Fruit fly (Drosophila melanogaster): ENCODE measurements around the gene ush.

The ush gene

DNA sequence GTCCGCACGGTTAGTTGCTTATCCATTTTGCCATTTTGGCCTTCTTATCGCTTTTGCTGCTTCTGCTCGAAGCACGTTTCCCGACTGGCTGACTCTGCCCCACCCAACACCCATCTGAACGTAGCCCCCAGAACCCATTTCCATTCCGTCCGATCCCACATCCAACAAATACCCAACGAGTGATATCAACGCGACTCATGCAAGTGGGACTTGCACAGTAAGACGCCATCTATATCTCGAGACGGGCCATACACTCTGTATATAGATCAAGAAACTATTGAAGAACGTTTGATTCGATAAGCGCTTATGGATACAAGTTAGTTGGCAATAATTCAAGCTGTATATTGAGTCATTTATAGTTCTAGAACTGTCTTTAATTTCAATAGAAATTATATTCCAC is 16.2 kb downstream of the ush start:
- TF ChIP-seq psq (optimal IDR thresholded peaks at IDR 0.05) (no peak), ttk (optimal IDR thresholded peaks at IDR 0.05) (no peak)

DNA sequence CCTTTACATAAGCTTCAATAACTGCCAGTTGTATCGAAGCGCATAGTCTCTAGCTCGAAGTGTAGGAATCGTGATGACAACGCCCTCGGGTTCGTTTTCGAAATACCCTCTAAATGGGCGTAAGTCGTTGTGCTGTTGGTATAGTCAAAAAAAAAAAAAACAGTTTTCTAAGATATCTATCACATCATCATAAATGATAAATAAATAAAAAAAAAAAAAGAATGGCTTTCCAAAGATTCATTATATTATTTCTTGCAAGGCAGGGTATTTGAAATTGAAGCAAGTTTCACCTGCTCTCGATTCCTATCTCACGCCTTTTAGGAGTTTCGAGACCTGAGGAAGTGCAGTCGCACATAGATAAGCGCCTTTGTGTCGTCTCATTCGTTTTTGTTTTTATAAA is 17.3 kb downstream of the ush start:
- TF ChIP-seq psq (optimal IDR thresholded peaks at IDR 0.05) (no peak), Sin3A (optimal IDR thresholded peaks at IDR 0.05) (no peak), ttk (optimal IDR thresholded peaks at IDR 0.05) (no peak), h (optimal IDR thresholded peaks at IDR 0.05) (no peak), insv (optimal IDR thresholded peaks at IDR 0.05) (no peak), Myc (optimal IDR thresholded peaks at IDR 0.05) (no peak)

DNA sequence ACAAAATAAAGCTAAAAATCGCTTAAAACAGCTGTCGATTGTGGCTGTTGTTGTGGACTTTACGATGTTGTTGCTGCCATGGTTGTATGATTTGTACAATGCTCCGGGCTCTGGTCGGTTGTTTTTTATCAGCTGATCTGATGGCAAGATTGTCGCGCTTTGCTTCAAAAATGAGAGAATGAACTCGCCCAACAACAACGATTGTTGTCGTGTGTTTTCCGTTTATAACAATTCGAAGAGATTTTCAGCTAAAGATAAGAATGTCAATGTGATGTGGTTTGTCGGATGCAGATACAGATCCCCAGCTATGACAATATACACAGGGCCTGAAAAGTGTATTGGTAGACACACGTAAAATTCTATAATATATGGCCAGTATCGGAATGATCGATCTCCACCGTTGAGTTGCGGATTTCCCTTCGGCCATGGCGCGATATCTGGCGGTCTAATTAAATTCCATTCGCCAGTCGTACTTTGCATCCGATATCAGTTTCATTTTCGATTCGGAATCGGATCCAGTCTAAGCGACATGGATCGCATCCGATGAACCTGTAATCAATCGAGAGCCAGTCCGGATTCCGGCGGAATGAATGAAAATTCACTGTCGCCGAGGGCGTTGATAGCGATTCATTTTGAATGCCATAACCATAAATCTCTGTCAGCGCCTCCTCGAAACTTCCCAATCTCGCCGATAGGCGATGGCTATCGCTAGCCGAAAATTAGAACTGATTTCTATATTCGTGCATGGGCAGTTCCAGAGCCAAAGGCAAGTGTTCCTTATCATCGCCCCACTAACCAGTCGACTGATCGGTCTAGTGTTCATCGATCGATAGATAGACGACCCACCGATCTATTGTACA is 19.6 kb downstream of the ush start:
- no peak for TF ChIP-seq ttk (optimal IDR thresholded peaks at IDR 0.05)

DNA sequence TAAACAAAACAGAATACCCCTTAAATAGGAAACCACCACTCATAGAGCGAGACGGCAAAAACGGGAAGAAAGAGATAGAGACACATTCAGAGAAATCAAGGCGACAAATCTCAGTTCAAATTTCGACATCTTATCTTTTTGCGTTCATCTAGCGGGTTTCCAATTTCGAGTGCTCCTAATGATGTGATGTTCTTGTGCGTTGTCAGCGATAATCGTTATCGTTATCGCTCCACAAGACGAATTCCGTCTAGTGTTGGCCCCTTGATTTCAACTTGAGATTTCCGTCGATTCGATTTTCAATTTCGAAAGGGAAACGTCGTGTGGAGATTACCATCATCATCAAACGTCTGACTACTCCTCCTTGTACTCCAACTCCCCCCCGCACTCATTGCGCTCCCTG is 20.4 kb downstream of the ush start:
- TF ChIP-seq Myc (optimal IDR thresholded peaks at IDR 0.05): no peak
- TF ChIP-seq ttk (optimal IDR thresholded peaks at IDR 0.05): no peak
- TF ChIP-seq psq (optimal IDR thresholded peaks at IDR 0.05): no peak
- TF ChIP-seq Sin3A (optimal IDR thresholded peaks at IDR 0.05): no peak
- no peak for TF ChIP-seq h (optimal IDR thresholded peaks at IDR 0.05)
- TF ChIP-seq insv (optimal IDR thresholded peaks at IDR 0.05): no peak

DNA sequence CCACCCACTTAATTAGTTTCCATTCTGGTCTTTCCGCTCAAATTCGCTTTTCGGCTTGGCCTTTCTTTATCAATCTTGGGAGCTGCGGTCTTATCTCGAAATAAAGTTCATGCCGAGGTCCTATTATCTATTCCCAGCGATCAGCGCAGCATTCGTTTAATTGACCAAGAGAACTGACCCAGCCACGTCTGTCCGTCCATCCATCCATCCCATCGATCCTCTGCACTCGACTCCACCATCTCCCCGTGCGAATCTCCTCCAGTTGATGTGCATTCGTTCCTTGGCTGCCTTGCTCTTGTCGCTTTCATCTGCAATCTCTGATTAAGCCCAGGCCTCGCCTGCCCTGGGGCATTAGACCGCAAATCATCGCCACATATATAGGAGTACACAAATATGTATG is 20.8 kb downstream of the ush start:
- TF ChIP-seq psq (optimal IDR thresholded peaks at IDR 0.05) (no peak), insv (optimal IDR thresholded peaks at IDR 0.05) (no peak), ttk (optimal IDR thresholded peaks at IDR 0.05) (no peak), Myc (optimal IDR thresholded peaks at IDR 0.05) (no peak), Sin3A (optimal IDR thresholded peaks at IDR 0.05) (no peak), h (optimal IDR thresholded peaks at IDR 0.05) (no peak)

DNA sequence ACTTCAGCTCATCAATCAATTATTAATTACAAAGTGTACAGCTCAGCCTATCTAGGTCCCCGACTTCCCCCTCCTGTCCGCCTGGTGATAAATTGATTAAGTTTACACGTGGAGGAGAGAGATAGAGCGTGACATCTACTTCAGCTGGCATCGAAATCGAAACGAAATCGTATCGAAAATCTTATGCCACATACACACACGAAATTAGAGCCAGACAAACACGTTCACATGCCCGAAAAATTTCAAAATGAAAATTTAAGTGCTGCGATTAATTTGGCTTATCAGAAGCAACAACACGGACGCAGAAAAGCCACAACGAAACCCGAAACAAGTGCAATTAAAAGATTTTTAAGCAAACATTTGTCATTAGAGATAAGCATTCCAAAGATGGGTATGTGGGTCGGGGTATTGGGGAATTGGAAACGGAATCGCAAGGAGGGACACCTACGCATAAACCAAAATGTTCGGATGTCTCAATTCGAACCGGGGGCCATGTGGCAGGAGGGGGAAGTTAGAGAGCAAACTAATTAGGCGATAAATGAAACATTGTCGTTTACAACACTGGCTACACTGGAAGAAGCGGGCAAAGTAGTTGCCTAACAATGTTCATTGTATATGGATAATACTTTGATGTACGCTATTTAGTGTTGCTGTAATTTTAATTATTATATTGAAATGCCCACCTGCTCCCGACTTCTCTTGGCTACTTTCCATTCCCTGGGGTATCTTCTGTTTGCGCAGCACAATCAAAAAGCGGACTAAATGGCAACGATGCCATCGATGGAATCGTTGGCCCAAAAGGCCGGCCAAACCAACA is 21.8 kb downstream of the ush start:
- no peak for TF ChIP-seq Myc (optimal IDR thresholded peaks at IDR 0.05)
- no peak for TF ChIP-seq Sin3A (optimal IDR thresholded peaks at IDR 0.05)
- no peak for TF ChIP-seq insv (optimal IDR thresholded peaks at IDR 0.05)
- TF ChIP-seq psq (optimal IDR thresholded peaks at IDR 0.05): no peak
- no peak for TF ChIP-seq ttk (optimal IDR thresholded peaks at IDR 0.05)
- TF ChIP-seq h (optimal IDR thresholded peaks at IDR 0.05): no peak

DNA sequence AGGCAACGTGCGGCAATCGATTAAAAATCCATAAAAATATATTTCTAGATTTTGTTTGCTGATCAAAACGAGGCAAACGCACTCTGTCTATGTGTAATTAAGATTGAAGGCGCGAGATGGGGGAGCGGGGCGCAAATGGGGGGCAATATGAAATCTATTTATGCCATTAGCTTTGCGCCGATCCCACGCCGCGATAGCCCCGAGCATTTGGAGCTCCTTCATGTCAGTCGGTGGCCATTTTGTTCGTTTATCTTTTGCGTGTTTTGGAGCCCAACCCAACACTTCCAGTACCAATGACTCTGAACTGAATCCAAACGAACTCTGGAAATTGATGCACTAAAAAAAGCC is 22.4 kb downstream of the ush start:
- TF ChIP-seq ttk (optimal IDR thresholded peaks at IDR 0.05) (no peak), Myc (optimal IDR thresholded peaks at IDR 0.05) (no peak), insv (optimal IDR thresholded peaks at IDR 0.05) (no peak), psq (optimal IDR thresholded peaks at IDR 0.05) (no peak), Sin3A (optimal IDR thresholded peaks at IDR 0.05) (no peak), h (optimal IDR thresholded peaks at IDR 0.05) (no peak)

DNA sequence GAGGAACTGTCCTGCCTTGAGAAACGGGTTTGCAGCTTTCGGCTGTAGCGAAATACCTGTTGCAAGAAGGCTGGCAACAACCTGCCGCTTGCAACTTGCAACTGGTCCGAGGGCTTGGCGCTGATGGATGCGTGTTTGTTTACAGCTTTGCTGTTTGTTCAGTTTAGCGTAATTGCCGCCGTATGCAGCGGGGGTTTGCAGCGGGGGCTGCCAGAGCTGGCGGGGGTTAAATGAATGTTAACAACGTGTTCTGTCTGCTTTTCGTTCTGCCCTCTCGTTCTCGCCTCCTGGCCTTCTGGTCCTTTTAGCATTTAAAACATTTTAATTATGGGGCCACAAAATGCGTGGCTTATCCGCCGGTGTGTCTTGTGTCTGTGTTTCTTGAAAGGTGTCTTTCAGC is 23.9 kb downstream of the ush start:
- TF ChIP-seq insv (optimal IDR thresholded peaks at IDR 0.05) (no peak), ttk (optimal IDR thresholded peaks at IDR 0.05) (no peak), h (optimal IDR thresholded peaks at IDR 0.05) (no peak), Myc (optimal IDR thresholded peaks at IDR 0.05) (no peak), psq (optimal IDR thresholded peaks at IDR 0.05) (no peak), Sin3A (optimal IDR thresholded peaks at IDR 0.05) (no peak)

DNA sequence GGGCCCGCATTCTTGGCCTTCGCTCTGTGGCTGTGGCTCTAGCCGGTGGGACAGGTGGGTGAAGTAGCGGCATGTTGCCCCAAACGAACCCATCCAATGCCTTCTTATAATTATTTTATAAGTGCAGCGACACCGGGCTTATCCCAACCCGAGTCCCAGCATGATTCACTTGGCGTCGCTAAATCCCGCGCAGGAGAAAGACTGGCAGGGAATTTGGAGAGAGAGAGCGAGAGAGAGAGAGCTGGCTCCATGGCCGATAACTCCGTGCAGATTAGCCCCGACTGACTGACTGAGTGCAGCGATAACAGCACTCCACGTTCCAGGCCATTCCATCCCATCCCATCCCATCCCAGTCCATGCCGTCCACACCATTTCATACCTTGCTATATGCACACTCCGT is 25.6 kb downstream of the ush start:
- no peak for TF ChIP-seq Sin3A (optimal IDR thresholded peaks at IDR 0.05)
- no peak for TF ChIP-seq Myc (optimal IDR thresholded peaks at IDR 0.05)
- no peak for TF ChIP-seq psq (optimal IDR thresholded peaks at IDR 0.05)
- TF ChIP-seq ttk (optimal IDR thresholded peaks at IDR 0.05): no peak
- TF ChIP-seq h (optimal IDR thresholded peaks at IDR 0.05): no peak
- no peak for TF ChIP-seq insv (optimal IDR thresholded peaks at IDR 0.05)

DNA sequence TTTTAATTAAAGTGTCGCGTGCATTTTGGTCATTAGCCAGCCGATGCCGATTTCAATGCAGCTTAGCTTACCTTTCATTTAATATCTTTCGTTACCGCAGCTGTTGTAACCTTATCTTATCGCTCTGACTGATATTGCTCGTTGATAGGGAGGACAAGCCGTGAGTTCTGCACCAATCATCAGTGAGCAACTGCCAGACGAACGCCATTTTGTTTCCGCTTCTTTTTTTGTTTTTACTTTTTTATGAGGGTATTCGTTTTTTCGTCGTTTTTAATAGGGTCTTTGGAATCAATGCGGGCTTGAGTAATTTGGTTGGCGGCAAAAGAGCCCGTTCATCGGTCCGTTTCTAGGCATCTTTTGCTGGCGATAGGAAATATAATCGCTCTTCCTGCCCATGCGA is 29.0 kb downstream of the ush start:
- TF ChIP-seq Sin3A (optimal IDR thresholded peaks at IDR 0.05): no peak
- no peak for TF ChIP-seq psq (optimal IDR thresholded peaks at IDR 0.05)
- TF ChIP-seq Myc (optimal IDR thresholded peaks at IDR 0.05): no peak
- TF ChIP-seq insv (optimal IDR thresholded peaks at IDR 0.05): no peak
- no peak for TF ChIP-seq ttk (optimal IDR thresholded peaks at IDR 0.05)
- TF ChIP-seq h (optimal IDR thresholded peaks at IDR 0.05): no peak

DNA sequence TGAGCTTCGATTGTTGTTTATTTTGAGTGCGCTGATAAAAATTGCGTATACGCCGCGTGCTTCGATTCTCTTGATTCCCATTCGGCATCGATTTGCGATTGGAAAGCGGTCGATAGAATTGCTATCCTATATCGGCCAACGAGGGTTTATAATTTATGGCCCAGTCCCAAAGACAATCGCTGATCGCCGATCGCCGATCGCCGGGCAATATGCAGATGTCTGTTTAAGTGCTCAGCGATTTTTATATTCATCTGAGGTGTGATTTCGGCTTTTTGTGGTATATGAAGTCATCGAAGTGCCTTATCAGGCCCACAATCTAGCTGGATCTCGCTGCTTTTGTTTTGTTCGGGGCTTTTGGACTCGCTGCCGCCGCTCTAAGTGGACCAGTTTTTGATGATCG is 30.4 kb downstream of the ush start:
- TF ChIP-seq Sin3A (optimal IDR thresholded peaks at IDR 0.05): no peak
- TF ChIP-seq psq (optimal IDR thresholded peaks at IDR 0.05): no peak
- no peak for TF ChIP-seq ttk (optimal IDR thresholded peaks at IDR 0.05)
- no peak for TF ChIP-seq h (optimal IDR thresholded peaks at IDR 0.05)
- TF ChIP-seq Myc (optimal IDR thresholded peaks at IDR 0.05): no peak
- no peak for TF ChIP-seq insv (optimal IDR thresholded peaks at IDR 0.05)

DNA sequence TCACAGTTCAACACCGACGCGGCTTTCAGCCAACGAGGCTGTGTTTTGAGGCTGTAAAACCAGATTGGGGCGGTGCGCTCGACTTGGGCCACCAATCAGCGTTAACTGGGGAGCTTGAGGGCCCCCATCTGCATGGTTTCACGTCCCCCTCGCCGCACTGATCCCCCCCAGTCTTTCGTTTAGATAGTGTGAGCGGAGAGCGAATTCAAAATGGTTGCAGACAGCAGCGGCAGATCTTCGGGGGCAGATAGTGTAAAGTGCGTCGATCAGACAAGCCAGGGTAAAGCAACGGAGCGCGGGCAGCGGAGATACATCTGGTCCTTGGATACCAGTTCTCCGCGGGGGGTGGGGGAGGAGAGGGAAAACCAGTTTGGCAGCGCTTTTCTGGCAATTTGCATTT is 31.1 kb downstream of the ush start:
- TF ChIP-seq psq (optimal IDR thresholded peaks at IDR 0.05) (no peak), insv (optimal IDR thresholded peaks at IDR 0.05) (no peak), Myc (optimal IDR thresholded peaks at IDR 0.05) (no peak), h (optimal IDR thresholded peaks at IDR 0.05) (no peak), Sin3A (optimal IDR thresholded peaks at IDR 0.05) (no peak), ttk (optimal IDR thresholded peaks at IDR 0.05) (no peak)
